Fruit fly (Drosophila melanogaster) whole organism, embryonic: ENCODE data around the gene P58IPK.
A peak's percentile ranks its signal among the peaks of the same experiment; 100 is the strongest.

Experiments
- ATbp ChIP-seq: fragments of 200-800 bp; sonication (Bioruptor generic); optimal IDR thresholded peaks from 2 replicates; lab custom pipeline; 2017; ENCODE audit warnings: missing biosample characterization, mild to moderate bottlenecking, missing genetic modification characterization, missing genetic modification reagents
- Awh ChIP-seq: fragments of 200-800 bp; sonication (Bioruptor generic); IDR thresholded peaks from 2 replicates; pipeline ENCODE4, ENCODE4 v1.3.6; 2022; ENCODE audit warnings: missing biosample characterization, missing genetic modification characterization
- B-H1 ChIP-seq: fragments of 200-800 bp; sonication (Bioruptor generic); IDR thresholded peaks from 3 replicates; pipeline ENCODE4 v1.3.6; 2022; ENCODE audit warnings: missing biosample characterization, missing genetic modification characterization
- CG10147 ChIP-seq: fragments of 200-800 bp; sonication (Bioruptor generic); optimal IDR thresholded peaks from 2 replicates; lab custom pipeline; 2019; ENCODE audit warnings: missing biosample characterization, mild to moderate bottlenecking, missing genetic modification characterization, moderate library complexity
- CG11247 ChIP-seq: fragments of 200-800 bp; sonication (Bioruptor generic); IDR thresholded peaks from 2 replicates; pipeline ENCODE4 v1.3.6; 2022; ENCODE audit warnings: missing biosample characterization, missing genetic modification characterization
- CG11398 ChIP-seq: fragments of 200-800 bp; sonication (Bioruptor generic); optimal IDR thresholded peaks from 2 replicates; lab custom pipeline; 2016; ENCODE audit warnings: missing biosample characterization, missing genetic modification characterization
- CG11695 ChIP-seq: fragments of 200-800 bp; sonication (Bioruptor generic); IDR thresholded peaks from 3 replicates; pipeline ENCODE4 v1.3.6; 2022; ENCODE audit warnings: missing biosample characterization, missing genetic modification characterization
- CG12769 ChIP-seq: fragments of 200-800 bp; sonication (Bioruptor generic); optimal IDR thresholded peaks from 2 replicates; lab custom pipeline; 2019; ENCODE audit warnings: missing biosample characterization, mild to moderate bottlenecking, missing genetic modification characterization, moderate library complexity
- CG1603 ChIP-seq: fragments of 200-800 bp; sonication (Bioruptor generic); optimal IDR thresholded peaks from 2 replicates; lab custom pipeline; 2019; ENCODE audit warnings: missing biosample characterization, mild to moderate bottlenecking, missing genetic modification characterization, moderate library complexity
- CG16863 ChIP-seq: fragments of 200-800 bp; sonication (Bioruptor generic); optimal IDR thresholded peaks from 3 replicates; lab custom pipeline; 2016; ENCODE audit warnings: missing biosample characterization, missing genetic modification characterization
- CG17385 ChIP-seq: fragments of 200-800 bp; sonication (Bioruptor generic); optimal IDR thresholded peaks from 3 replicates; lab custom pipeline; 2018; ENCODE audit warnings: missing biosample characterization, mild to moderate bottlenecking, missing genetic modification characterization
- CG18476 ChIP-seq: fragments of 200-800 bp; sonication (Bioruptor generic); optimal IDR thresholded peaks from 2 replicates; lab custom pipeline; 2016; ENCODE audit warnings: missing biosample characterization, mild to moderate bottlenecking, missing genetic modification characterization
- CG2199 ChIP-seq: fragments of 200-800 bp; sonication (Bioruptor generic); IDR thresholded peaks from 3 replicates; pipeline ENCODE4 v1.3.6; 2022; ENCODE audit warnings: missing biosample characterization, missing genetic modification characterization
- CG2202 ChIP-seq: fragments of 200-800 bp; sonication (Bioruptor generic); optimal IDR thresholded peaks from 2 replicates; lab custom pipeline; 2018; ENCODE audit warnings: missing biosample characterization, mild to moderate bottlenecking, missing genetic modification characterization
- CG31365 ChIP-seq: fragments of 200-800 bp; sonication (Bioruptor generic); optimal IDR thresholded peaks from 2 replicates; lab custom pipeline; 2018; ENCODE audit warnings: missing biosample characterization, mild to moderate bottlenecking, missing genetic modification characterization
- CG3281 ChIP-seq: fragments of 200-800 bp; sonication (Bioruptor generic); optimal IDR thresholded peaks from 3 replicates; lab custom pipeline; 2017; ENCODE audit warnings: missing biosample characterization, mild to moderate bottlenecking, missing genetic modification characterization
- CG8281 ChIP-seq: fragments of 200-800 bp; sonication (Bioruptor generic); optimal IDR thresholded peaks from 2 replicates; lab custom pipeline; 2018; ENCODE audit warnings: missing biosample characterization, mild to moderate bottlenecking, missing genetic modification characterization, moderate library complexity
- CG9817 ChIP-seq: fragments of 200-800 bp; sonication (Bioruptor generic); optimal IDR thresholded peaks from 2 replicates; lab custom pipeline; 2018; ENCODE audit warnings: missing biosample characterization, mild to moderate bottlenecking, missing genetic modification characterization, moderate library complexity
- CoRest ChIP-seq: fragments of 200-800 bp; sonication (Bioruptor generic); optimal IDR thresholded peaks from 3 replicates; lab custom pipeline; 2018; ENCODE audit warnings: missing biosample characterization, mild to moderate bottlenecking, missing genetic modification characterization, moderate library complexity
- Dip2 ChIP-seq: fragments of 200-800 bp; sonication (Bioruptor generic); IDR thresholded peaks from 2 replicates; pipeline ENCODE4 v1.3.6; 2022; ENCODE audit warnings: missing biosample characterization, missing genetic modification characterization
- ERR ChIP-seq: fragments of 200-800 bp; sonication (Bioruptor generic); optimal IDR thresholded peaks from 2 replicates; lab custom pipeline; 2016; ENCODE audit warnings: missing biosample characterization, missing genetic modification characterization
- Eip74EF ChIP-seq, 2 experiments: fragments of 200-800 bp in 1 of 2; fragments of >200 bp in 1 of 2; sonication (Bioruptor generic) in 1 of 2; optimal IDR thresholded peaks; 2 replicates each; lab custom pipeline; 2017 to 2019; ENCODE audit warnings: missing biosample characterization in 2 of 2, missing genetic modification characterization in 2 of 2, mild to moderate bottlenecking in 1 of 2, moderate library complexity in 1 of 2
- HLH54F ChIP-seq: fragments of 200-800 bp; sonication (Bioruptor generic); optimal IDR thresholded peaks from 3 replicates; lab custom pipeline; 2016; ENCODE audit warnings: missing biosample characterization, missing genetic modification characterization
- Hr3 ChIP-seq: fragments of 200-800 bp; sonication (Bioruptor generic); optimal IDR thresholded peaks from 3 replicates; lab custom pipeline; 2016; ENCODE audit warnings: missing biosample characterization, missing genetic modification characterization
- Hr78 ChIP-seq, 2 experiments: fragments of 200-800 bp in 1 of 2; fragments of >200 bp in 1 of 2; sonication (Bioruptor generic) in 1 of 2; optimal IDR thresholded peaks; 2 replicates each; lab custom pipeline; 2017 to 2019; ENCODE audit warnings: missing biosample characterization in 2 of 2, missing genetic modification characterization in 2 of 2, mild to moderate bottlenecking in 1 of 2, moderate library complexity in 1 of 2
- Kr ChIP-seq: fragments of 200-800 bp; sonication (Bioruptor generic); optimal IDR thresholded peaks from 2 replicates; lab custom pipeline; 2017; ENCODE audit warnings: missing biosample characterization, mild to moderate bottlenecking, missing genetic modification characterization
- NC2α ChIP-seq: fragments of 200-800 bp; sonication (Bioruptor generic); optimal IDR thresholded peaks from 2 replicates; lab custom pipeline; 2016; ENCODE audit warnings: missing biosample characterization, missing genetic modification characterization
- Stat92E ChIP-seq, 3 experiments: fragments of >200 bp in 2 of 3; fragments of 200-800 bp in 1 of 3; sonication (Bioruptor generic) in 1 of 3; optimal IDR thresholded peaks; 2 replicates each; lab custom pipeline; 2017 to 2019; ENCODE audit warnings: missing biosample characterization in 3 of 3, missing genetic modification characterization in 3 of 3, mild to moderate bottlenecking in 1 of 3, moderate library complexity in 1 of 3
- Taf1 ChIP-seq: fragments of 200-800 bp; sonication (Bioruptor generic); IDR thresholded peaks from 2 replicates; pipeline ENCODE4 v1.3.6; 2022; ENCODE audit warnings: missing biosample characterization, missing genetic modification characterization
- abd-A ChIP-seq: fragments of 200-800 bp; sonication (Bioruptor generic); optimal IDR thresholded peaks from 3 replicates; lab custom pipeline; 2019; ENCODE audit warnings: missing biosample characterization, mild to moderate bottlenecking, missing genetic modification characterization, moderate library complexity
- ara ChIP-seq: fragments of 200-800 bp; sonication (Bioruptor generic); IDR thresholded peaks from 2 replicates; pipeline ENCODE4 v1.3.6; 2022; ENCODE audit warnings: missing biosample characterization, missing genetic modification characterization
- bsh ChIP-seq, 2 experiments: fragments of 200-800 bp; sonication (Bioruptor generic); optimal IDR thresholded peaks; 2 replicates each; lab custom pipeline; 2017 to 2018; ENCODE audit warnings: mild to moderate bottlenecking in 2 of 2, missing biosample characterization in 2 of 2, missing genetic modification characterization in 2 of 2, moderate library complexity in 1 of 2
- crol ChIP-seq: fragments of 200-800 bp; sonication (Bioruptor generic); IDR thresholded peaks from 2 replicates; pipeline ENCODE4 v1.3.6; 2022; ENCODE audit warnings: missing biosample characterization, missing genetic modification characterization
- dimm ChIP-seq: fragments of 200-800 bp; sonication (Bioruptor generic); IDR thresholded peaks from 2 replicates; pipeline ENCODE4 v1.3.6; 2022; ENCODE audit warnings: missing biosample characterization, missing genetic modification characterization
- dm ChIP-seq: fragments of 200-800 bp; sonication (Bioruptor generic); optimal IDR thresholded peaks from 3 replicates; lab custom pipeline; 2016; ENCODE audit warnings: missing biosample characterization, missing genetic modification characterization
- eyg ChIP-seq: fragments of 200-800 bp; sonication (Bioruptor generic); optimal IDR thresholded peaks from 3 replicates; lab custom pipeline; 2016; ENCODE audit warnings: missing biosample characterization, missing genetic modification characterization
- fd3F ChIP-seq: fragments of 200-800 bp; sonication (Bioruptor generic); optimal IDR thresholded peaks from 2 replicates; lab custom pipeline; 2018; ENCODE audit warnings: missing biosample characterization, mild to moderate bottlenecking, missing genetic modification characterization, moderate library complexity
- lov ChIP-seq, 2 experiments: fragments of 200-800 bp in 1 of 2; fragments of >200 bp in 1 of 2; sonication (Bioruptor generic) in 1 of 2; IDR thresholded peaks in 1 of 2; optimal IDR thresholded peaks in 1 of 2; 2 replicates in 1 of 2; 3 replicates in 1 of 2; pipeline versions ENCODE4 v1.3.6 to Lab custom; 2017 to 2022; ENCODE audit warnings: missing biosample characterization in 1 of 2, missing genetic modification characterization in 1 of 2
- nau ChIP-seq: fragments of 200-800 bp; sonication (Bioruptor generic); optimal IDR thresholded peaks from 3 replicates; lab custom pipeline; 2017; ENCODE audit warnings: missing biosample characterization, mild to moderate bottlenecking, missing genetic modification characterization, missing genetic modification reagents
- otp ChIP-seq: fragments of 200-800 bp; sonication (Bioruptor generic); IDR thresholded peaks from 3 replicates; pipeline ENCODE4, ENCODE4 v1.3.6; 2022; ENCODE audit warnings: missing biosample characterization, missing genetic modification characterization
- sens ChIP-seq: fragments of 200-800 bp; sonication (Bioruptor generic); peaks from one replicate; lab custom pipeline; 2016; ENCODE audit warnings: missing biosample characterization, missing genetic modification characterization
- slbo ChIP-seq: fragments of 200-800 bp; sonication (Bioruptor generic); IDR thresholded peaks from 2 replicates; pipeline ENCODE4 v1.3.6; 2022; ENCODE audit warnings: missing biosample characterization, missing genetic modification characterization
- so ChIP-seq: fragments of 200-800 bp; sonication (Bioruptor generic); IDR thresholded peaks from 3 replicates; pipeline ENCODE4 v1.3.6; 2022; ENCODE audit warnings: missing biosample characterization, missing genetic modification characterization
- sob ChIP-seq: fragments of 200-800 bp; sonication (Bioruptor generic); IDR thresholded peaks from 2 replicates; pipeline ENCODE4 v1.3.6; 2022; ENCODE audit warnings: missing biosample characterization, missing genetic modification characterization
- sqz ChIP-seq: fragments of 200-800 bp; sonication (Bioruptor generic); optimal IDR thresholded peaks from 3 replicates; lab custom pipeline; 2018; ENCODE audit warnings: missing biosample characterization, mild to moderate bottlenecking, missing genetic modification characterization
- vfl ChIP-seq: fragments of 200-800 bp; sonication (Bioruptor generic); optimal IDR thresholded peaks from 2 replicates; lab custom pipeline; 2016; ENCODE audit warnings: missing biosample characterization, missing genetic modification characterization
- zen2 ChIP-seq: fragments of 200-800 bp; sonication (Bioruptor generic); IDR thresholded peaks from 3 replicates; pipeline ENCODE4 v1.3.6; 2022; ENCODE audit warnings: missing biosample characterization, missing genetic modification characterization; ENCODE audit not compliant: partially characterized antibody

Gene P58IPK

dm6 chr3R:9603022-9603942 is 16.5 kb downstream of the P58IPK start:
- TF ChIP-seq CG12769 (peak; percentile 9), vfl (GFP tag; lab: Kevin White, UChicago) (no peak), zen2 (no peak), slbo (GFP tag; lab: Robert Waterston, UW) (no peak), Dip2 (GFP tag; lab: Robert Waterston, UW) (no peak), CG16863 (no peak), bsh (GFP tag; optimal IDR thresholded peaks at IDR 0.05; lab: Kevin White, UChicago) (no peak), dm (GFP tag; lab: Kevin White, UChicago) (no peak), eyg (GFP tag; lab: Kevin White, UChicago) (no peak), abd-A (peak; percentile 81), nau (no peak), Stat92E (GFP tag; optimal IDR thresholded peaks at IDR 0.05; lab: Kevin White, UChicago) (peak in 1 of 3 experiments; percentile 82), lov (optimal IDR thresholded peaks at IDR 0.05; lab: Kevin White, UChicago) (no peak), lov (GFP tag; IDR thresholded peaks at IDR 0.05; lab: Robert Waterston, UW) (0 out of 3 replicates have a peak, but pooled peaks have one; percentile 60), CG18476 (GFP tag; lab: Kevin White, UChicago) (no peak), CG10147 (GFP tag; lab: Kevin White, UChicago) (no peak), Taf1 (GFP tag; lab: Robert Waterston, UW) (no peak), CG31365 (tag; lab: Kevin White, UChicago) (no peak), CG17385 (GFP tag; lab: Kevin White, UChicago) (no peak), Hr78 (GFP tag; optimal IDR thresholded peaks at IDR 0.05; lab: Kevin White, UChicago) (peak in 1 of 2 experiments; percentile 64), otp (peak; percentile 40; the same call in 1 of the 3 replicates), fd3F (GFP tag; lab: Kevin White, UChicago) (no peak), CG8281 (tag; lab: Kevin White, UChicago) (no peak), so (GFP tag; lab: Robert Waterston, UW) (no peak), CG2199 (GFP tag; lab: Robert Waterston, UW) (0 out of 3 replicates have a peak, but pooled peaks have one; percentile 38), Awh (GFP tag; lab: Robert Waterston, UW) (peak; percentile 67), sens (GFP tag; lab: Kevin White, UChicago) (peak; percentile 64), CG11247 (GFP tag; lab: Robert Waterston, UW) (no peak), CG2202 (tag; lab: Kevin White, UChicago) (peak; percentile 15), ATbp (GFP tag; lab: Kevin White, UChicago) (peak; percentile 22), NC2α (GFP tag; lab: Kevin White, UChicago) (no peak), Kr (GFP tag; lab: Kevin White, UChicago) (no peak), sqz (GFP tag; lab: Kevin White, UChicago) (peak; percentile 88), HLH54F (GFP tag; lab: Kevin White, UChicago) (no peak), Hr3 (no peak), Eip74EF (GFP tag; optimal IDR thresholded peaks at IDR 0.05; lab: Kevin White, UChicago) (peak in 1 of 2 experiments; percentile 7), CG1603 (tag; lab: Kevin White, UChicago) (peak; percentile 33), CG11398 (no peak), sob (GFP tag; lab: Robert Waterston, UW) (0 out of 2 replicates have a peak, but pooled peaks have one; percentile 13), CG3281 (no peak), CG9817 (tag; lab: Kevin White, UChicago) (no peak), dimm (GFP tag; lab: Robert Waterston, UW) (no peak), CoRest (no peak), B-H1 (GFP tag; lab: Robert Waterston, UW) (no peak), CG11695 (GFP tag; lab: Robert Waterston, UW) (no peak), ara (no peak), ERR (no peak), crol (GFP tag; lab: Robert Waterston, UW) (peak; percentile 86)
